Worm (Caenorhabditis elegans): ENCODE results near the gene nhr-42.

ce11 chrV:6987673-6988072, 10.9 kb upstream of the nhr-42 start, which contains the start of gene nhr-139:
- no peak for TF ChIP-seq ref-1 (GFP tag; conservative IDR thresholded peaks at IDR 0.05)
- no peak for TF ChIP-seq cog-1 (tag; optimal IDR thresholded peaks at IDR 0.05)
- no peak for TF ChIP-seq T22C8.4 (GFP tag; IDR thresholded peaks at IDR 0.05)
- TF ChIP-seq ztf-23 (GFP tag; IDR thresholded peaks at IDR 0.05), result no peak
- no peak for TF ChIP-seq ztf-29 (GFP tag; IDR thresholded peaks at IDR 0.05)
- no peak for TF ChIP-seq klf-2 (GFP tag; conservative IDR thresholded peaks at IDR 0.05)
- TF ChIP-seq flt-1 (GFP tag; IDR thresholded peaks at IDR 0.05), result no peak
- no peak for TF ChIP-seq med-1 (GFP tag; optimal IDR thresholded peaks at IDR 0.05; ENCODE audit: insufficient read depth)
- no peak for TF ChIP-seq tab-1 (GFP tag; IDR thresholded peaks at IDR 0.05)

Data from whole organism, midembryonic.